Fruit fly (Drosophila melanogaster) whole organism, embryonic: Measurements from ENCODE around the gene CG15818.

Source experiments
- B-H1 ChIP-seq: fragments of 200-800 bp; sonication (Bioruptor generic); IDR thresholded peaks from 3 replicates; pipeline ENCODE4 v1.3.6; 2022; ENCODE audit warnings: missing biosample characterization, missing genetic modification characterization
- CG10267 ChIP-seq: fragments of 200-800 bp; sonication (Bioruptor generic); optimal IDR thresholded peaks from 2 replicates; lab custom pipeline; 2018; ENCODE audit warnings: missing biosample characterization, mild to moderate bottlenecking, missing genetic modification characterization, moderate library complexity
- CG10274 ChIP-seq: fragments of 200-800 bp; sonication (Bioruptor generic); optimal IDR thresholded peaks from 3 replicates; lab custom pipeline; 2017; ENCODE audit warnings: missing biosample characterization, mild to moderate bottlenecking, missing genetic modification characterization
- CG10366 ChIP-seq: fragments of 200-800 bp; sonication (Bioruptor generic); IDR thresholded peaks from 2 replicates; pipeline ENCODE4 v1.3.6; 2022; ENCODE audit warnings: missing biosample characterization, missing genetic modification characterization
- CG10654 ChIP-seq: fragments of 200-800 bp; sonication (Bioruptor generic); optimal IDR thresholded peaks from 2 replicates; lab custom pipeline; 2016; ENCODE audit warnings: missing biosample characterization, missing genetic modification characterization
- CG11504 ChIP-seq: fragments of 200-800 bp; sonication (Bioruptor generic); optimal IDR thresholded peaks from 3 replicates; lab custom pipeline; 2019; ENCODE audit warnings: missing biosample characterization, mild to moderate bottlenecking, missing genetic modification characterization, moderate library complexity
- CG12104 ChIP-seq: fragments of 200-800 bp; sonication (Bioruptor generic); optimal IDR thresholded peaks from 3 replicates; lab custom pipeline; 2016; ENCODE audit warnings: missing biosample characterization, missing genetic modification characterization
- CG12236 ChIP-seq: fragments of 200-800 bp; sonication (Bioruptor generic); optimal IDR thresholded peaks from 2 replicates; lab custom pipeline; 2016; ENCODE audit warnings: missing biosample characterization, missing genetic modification characterization
- CG12744 ChIP-seq: fragments of 200-800 bp; sonication (Bioruptor generic); optimal IDR thresholded peaks from 2 replicates; lab custom pipeline; 2016; ENCODE audit warnings: missing biosample characterization, missing genetic modification characterization
- CG13894 ChIP-seq: fragments of 200-800 bp; sonication (Bioruptor generic); optimal IDR thresholded peaks from 3 replicates; lab custom pipeline; 2018; ENCODE audit warnings: missing biosample characterization, mild to moderate bottlenecking, missing genetic modification characterization, moderate library complexity
- CG14014 ChIP-seq: fragments of 200-800 bp; sonication (Bioruptor generic); IDR thresholded peaks from 2 replicates; pipeline ENCODE4 v1.3.6; 2022; ENCODE audit warnings: missing biosample characterization, missing genetic modification characterization
- CG14441 ChIP-seq: fragments of 200-800 bp; sonication (Bioruptor generic); IDR thresholded peaks from 2 replicates; pipeline ENCODE4 v1.3.6; 2022; ENCODE audit warnings: missing biosample characterization, missing genetic modification characterization
- CG1603 ChIP-seq: fragments of 200-800 bp; sonication (Bioruptor generic); optimal IDR thresholded peaks from 2 replicates; lab custom pipeline; 2019; ENCODE audit warnings: missing biosample characterization, mild to moderate bottlenecking, missing genetic modification characterization, moderate library complexity
- CG16813 ChIP-seq: fragments of 200-800 bp; sonication (Bioruptor generic); IDR thresholded peaks from 3 replicates; pipeline ENCODE4 v1.3.6; 2022; ENCODE audit warnings: missing biosample characterization, missing genetic modification characterization; ENCODE audit not compliant: partially characterized antibody
- CG1832 ChIP-seq: fragments of 200-800 bp; sonication (Bioruptor generic); optimal IDR thresholded peaks from 2 replicates; lab custom pipeline; 2017; ENCODE audit warnings: missing biosample characterization, mild to moderate bottlenecking, missing genetic modification characterization, inconsistent platforms
- CG32767 ChIP-seq: fragments of 200-800 bp; sonication (Bioruptor generic); IDR thresholded peaks from 2 replicates; pipeline ENCODE4 v1.3.6; 2022; ENCODE audit warnings: missing biosample characterization, missing genetic modification characterization
- CG4730 ChIP-seq: fragments of 200-800 bp; sonication (Bioruptor generic); IDR thresholded peaks from 2 replicates; pipeline ENCODE4 v1.3.6; 2022; ENCODE audit warnings: missing biosample characterization, missing genetic modification characterization
- CG4820 ChIP-seq: fragments of 200-800 bp; sonication (Bioruptor generic); optimal IDR thresholded peaks from 3 replicates; lab custom pipeline; 2016; ENCODE audit warnings: missing biosample characterization, missing genetic modification characterization
- CG4854 ChIP-seq: fragments of 200-800 bp; sonication (Bioruptor generic); optimal IDR thresholded peaks from 2 replicates; lab custom pipeline; 2016; ENCODE audit warnings: missing biosample characterization, missing genetic modification characterization, inconsistent platforms
- CG7786 ChIP-seq: fragments of 200-800 bp; sonication (Bioruptor generic); optimal IDR thresholded peaks from 2 replicates; lab custom pipeline; 2016; ENCODE audit warnings: missing biosample characterization, missing genetic modification characterization
- CG7928 ChIP-seq: fragments of 200-800 bp; sonication (Bioruptor generic); optimal IDR thresholded peaks from 2 replicates; lab custom pipeline; 2017; ENCODE audit warnings: missing biosample characterization, mild to moderate bottlenecking, missing genetic modification characterization
- CG8281 ChIP-seq: fragments of 200-800 bp; sonication (Bioruptor generic); optimal IDR thresholded peaks from 2 replicates; lab custom pipeline; 2018; ENCODE audit warnings: missing biosample characterization, mild to moderate bottlenecking, missing genetic modification characterization, moderate library complexity
- CG8290 ChIP-seq, 3 experiments: fragments of 200-800 bp; sonication (Bioruptor generic); optimal IDR thresholded peaks; 2 replicates each; lab custom pipeline; 2016 to 2019; ENCODE audit warnings: missing biosample characterization in 3 of 3, missing genetic modification characterization in 3 of 3, mild to moderate bottlenecking in 2 of 3, moderate library complexity in 1 of 3
- CG9797 ChIP-seq: fragments of 200-800 bp; sonication (Bioruptor generic); optimal IDR thresholded peaks from 3 replicates; lab custom pipeline; 2018; ENCODE audit warnings: missing biosample characterization, mild to moderate bottlenecking, missing genetic modification characterization
- CoRest ChIP-seq: fragments of 200-800 bp; sonication (Bioruptor generic); optimal IDR thresholded peaks from 3 replicates; lab custom pipeline; 2018; ENCODE audit warnings: missing biosample characterization, mild to moderate bottlenecking, missing genetic modification characterization, moderate library complexity
- Dad ChIP-seq: fragments of 200-800 bp; sonication (Bioruptor generic); optimal IDR thresholded peaks from 3 replicates; lab custom pipeline; 2016; ENCODE audit warnings: missing biosample characterization, missing genetic modification characterization
- E2f1 ChIP-seq: fragments of 200-800 bp; sonication (Bioruptor generic); IDR thresholded peaks from 2 replicates; pipeline ENCODE4 v1.3.6; 2022; ENCODE audit warnings: missing biosample characterization, missing genetic modification characterization
- ERR ChIP-seq: fragments of 200-800 bp; sonication (Bioruptor generic); optimal IDR thresholded peaks from 2 replicates; lab custom pipeline; 2016; ENCODE audit warnings: missing biosample characterization, missing genetic modification characterization
- Ets65A ChIP-seq: fragments of 200-800 bp; sonication (Bioruptor generic); peaks from one replicate; lab custom pipeline; 2016; ENCODE audit warnings: missing biosample characterization, missing genetic modification characterization
- HLH54F ChIP-seq: fragments of 200-800 bp; sonication (Bioruptor generic); optimal IDR thresholded peaks from 3 replicates; lab custom pipeline; 2016; ENCODE audit warnings: missing biosample characterization, missing genetic modification characterization
- HmgZ ChIP-seq: fragments of 200-800 bp; sonication (Bioruptor generic); optimal IDR thresholded peaks from 2 replicates; lab custom pipeline; 2018; ENCODE audit warnings: missing biosample characterization, mild to moderate bottlenecking, missing genetic modification characterization
- Hr51 ChIP-seq, 2 experiments: fragments of 200-800 bp; sonication (Bioruptor generic); optimal IDR thresholded peaks; 2 replicates in 1 of 2; 3 replicates in 1 of 2; lab custom pipeline; 2016 to 2018; ENCODE audit warnings: missing biosample characterization in 2 of 2, missing genetic modification characterization in 2 of 2, mild to moderate bottlenecking in 1 of 2, moderate library complexity in 1 of 2
- Hsf ChIP-seq: fragments of 200-800 bp; sonication (Bioruptor generic); optimal IDR thresholded peaks from 3 replicates; lab custom pipeline; 2016; ENCODE audit warnings: missing biosample characterization, missing genetic modification characterization
- Ptx1 ChIP-seq: fragments of 200-800 bp; sonication (Bioruptor generic); IDR thresholded peaks from 2 replicates; pipeline ENCODE4 v1.3.6; 2022; ENCODE audit warnings: missing biosample characterization, missing genetic modification characterization
- Sin3A ChIP-seq: fragments of >200 bp; optimal IDR thresholded peaks from 2 replicates; lab custom pipeline; 2018
- amos ChIP-seq: fragments of 200-800 bp; sonication (Bioruptor generic); IDR thresholded peaks from 2 replicates; pipeline ENCODE4 v1.3.6; 2022; ENCODE audit warnings: missing biosample characterization, missing genetic modification characterization; ENCODE audit not compliant: partially characterized antibody
- ash1 ChIP-seq: fragments of 200-800 bp; sonication (Bioruptor generic); optimal IDR thresholded peaks from 2 replicates; lab custom pipeline; 2018; ENCODE audit warnings: missing biosample characterization, mild to moderate bottlenecking, missing genetic modification characterization
- chn ChIP-seq: fragments of 200-800 bp; sonication (Bioruptor generic); optimal IDR thresholded peaks from 2 replicates; lab custom pipeline; 2016; ENCODE audit warnings: missing biosample characterization, missing genetic modification characterization
- ftz-f1 ChIP-seq: fragments of 200-800 bp; sonication (Bioruptor generic); optimal IDR thresholded peaks from 2 replicates; lab custom pipeline; 2016; ENCODE audit warnings: missing biosample characterization, missing genetic modification characterization
- gro ChIP-seq: fragments of 200-800 bp; sonication (Bioruptor generic); optimal IDR thresholded peaks from 2 replicates; lab custom pipeline; 2016; ENCODE audit warnings: missing biosample characterization, missing genetic modification characterization
- hb ChIP-seq: fragments of 200-800 bp; sonication (Bioruptor generic); IDR thresholded peaks from 3 replicates; pipeline ENCODE4 v1.3.6; 2022; ENCODE audit warnings: missing biosample characterization, missing genetic modification characterization; ENCODE audit not compliant: partially characterized antibody
- her ChIP-seq: fragments of 200-800 bp; sonication (Bioruptor generic); optimal IDR thresholded peaks from 2 replicates; lab custom pipeline; 2016; ENCODE audit warnings: missing biosample characterization, missing genetic modification characterization
- inv ChIP-seq: fragments of 200-800 bp; sonication (Bioruptor generic); IDR thresholded peaks from 2 replicates; pipeline ENCODE4 v1.3.6; 2022; ENCODE audit warnings: missing biosample characterization, missing genetic modification characterization; ENCODE audit not compliant: partially characterized antibody
- jumu ChIP-seq: fragments of 200-800 bp; sonication (Bioruptor generic); optimal IDR thresholded peaks from 3 replicates; lab custom pipeline; 2016; ENCODE audit warnings: missing biosample characterization, missing genetic modification characterization
- klu ChIP-seq: fragments of 200-800 bp; sonication (Bioruptor generic); IDR thresholded peaks from 2 replicates; pipeline ENCODE4 v1.3.6; 2022; ENCODE audit warnings: missing biosample characterization, missing genetic modification characterization
- org-1 ChIP-seq: fragments of 200-800 bp; sonication (Bioruptor generic); optimal IDR thresholded peaks from 2 replicates; lab custom pipeline; 2017; ENCODE audit warnings: missing biosample characterization, missing genetic modification characterization
- repo ChIP-seq: fragments of 200-800 bp; sonication (Bioruptor generic); optimal IDR thresholded peaks from 2 replicates; lab custom pipeline; 2016; ENCODE audit warnings: missing biosample characterization, missing genetic modification characterization
- slbo ChIP-seq: fragments of 200-800 bp; sonication (Bioruptor generic); IDR thresholded peaks from 2 replicates; pipeline ENCODE4 v1.3.6; 2022; ENCODE audit warnings: missing biosample characterization, missing genetic modification characterization
- sqz ChIP-seq: fragments of 200-800 bp; sonication (Bioruptor generic); optimal IDR thresholded peaks from 3 replicates; lab custom pipeline; 2018; ENCODE audit warnings: missing biosample characterization, mild to moderate bottlenecking, missing genetic modification characterization
- unpg ChIP-seq: fragments of 200-800 bp; sonication (Bioruptor generic); optimal IDR thresholded peaks from 3 replicates; lab custom pipeline; 2018; ENCODE audit warnings: missing biosample characterization, mild to moderate bottlenecking, missing genetic modification characterization, moderate library complexity

The CG15818 gene

dm6 chr2L:7411947-7412621 is 1.4 kb downstream of the CG15818 start, which contains the start of gene chm (continued):
- TF ChIP-seq ERR (GFP tag; lab: Kevin White, UChicago) (no peak), CG32767 (GFP tag; lab: Robert Waterston, UW) (no peak), E2f1 (GFP tag; lab: Robert Waterston, UW) (no peak), sqz (no peak), CoRest (tag; lab: Kevin White, UChicago) (peak; percentile 22), ftz-f1 (peak; percentile 8), HLH54F (GFP tag; lab: Kevin White, UChicago) (peak; percentile 54), chn (no peak), CG4854 (GFP tag; lab: Kevin White, UChicago) (no peak), CG12236 (GFP tag; lab: Kevin White, UChicago) (no peak), HmgZ (tag; lab: Kevin White, UChicago) (peak; percentile 60), Ets65A (peak; percentile 87), CG13894 (tag; lab: Kevin White, UChicago) (no peak), klu (GFP tag; lab: Robert Waterston, UW) (no peak), CG4820 (GFP tag; lab: Kevin White, UChicago) (no peak), CG10366 (GFP tag; lab: Robert Waterston, UW) (peak; percentile 30; the same call in 1 of the 2 replicates), her (peak; percentile 22), CG12744 (GFP tag; lab: Kevin White, UChicago) (peak; percentile 22), hb (GFP tag; lab: Robert Waterston, UW) (peak; percentile 77), CG8290 (GFP tag; optimal IDR thresholded peaks at IDR 0.05; lab: Kevin White, UChicago) (peak; percentile 37), CG8290 (tag; optimal IDR thresholded peaks at IDR 0.05; lab: Kevin White, UChicago) (peak in 1 of 2 experiments; percentile 81), gro (peak; percentile 7), Hr51 (GFP tag; optimal IDR thresholded peaks at IDR 0.05; lab: Kevin White, UChicago) (peak in 1 of 2 experiments; percentile 1), CG10267 (peak; percentile 41), Dad (no peak), CG10274 (GFP tag; lab: Kevin White, UChicago) (no peak), CG12104 (GFP tag; lab: Kevin White, UChicago) (no peak), ash1 (GFP tag; lab: Kevin White, UChicago) (no peak), CG1832 (GFP tag; lab: Kevin White, UChicago) (no peak), CG7928 (GFP tag; lab: Kevin White, UChicago) (no peak), slbo (GFP tag; lab: Robert Waterston, UW) (peak; percentile 67), CG4730 (GFP tag; lab: Robert Waterston, UW) (no peak), repo (no peak), CG10654 (GFP tag; lab: Kevin White, UChicago) (no peak), CG14014 (GFP tag; lab: Robert Waterston, UW) (0 out of 2 replicates have a peak, but pooled peaks have one; percentile 24), CG16813 (GFP tag; lab: Robert Waterston, UW) (peak; percentile 90), CG11504 (tag; lab: Kevin White, UChicago) (peak; percentile 52), Sin3A (lab: Kevin White, UChicago) (peak; percentile 49), B-H1 (no peak), Ptx1 (GFP tag; lab: Robert Waterston, UW) (peak; percentile 32), CG14441 (GFP tag; lab: Robert Waterston, UW) (0 out of 2 replicates have a peak, but pooled peaks have one; percentile 13), inv (GFP tag; lab: Robert Waterston, UW) (peak; percentile 82), amos (GFP tag; lab: Robert Waterston, UW) (peak; percentile 92), CG1603 (tag; lab: Kevin White, UChicago) (peak; percentile 67), CG7786 (GFP tag; lab: Kevin White, UChicago) (peak; percentile 47), Hsf (GFP tag; lab: Kevin White, UChicago) (peak; percentile 28), jumu (GFP tag; lab: Kevin White, UChicago) (peak; percentile 43), CG9797 (GFP tag; lab: Kevin White, UChicago) (peak; percentile 77), CG8281 (no peak), org-1 (no peak), unpg (GFP tag; lab: Kevin White, UChicago) (peak; percentile 33)
